Worm (Caenorhabditis elegans): ENCODE data around the gene nhr-242.

The nhr-242 gene

DNA sequence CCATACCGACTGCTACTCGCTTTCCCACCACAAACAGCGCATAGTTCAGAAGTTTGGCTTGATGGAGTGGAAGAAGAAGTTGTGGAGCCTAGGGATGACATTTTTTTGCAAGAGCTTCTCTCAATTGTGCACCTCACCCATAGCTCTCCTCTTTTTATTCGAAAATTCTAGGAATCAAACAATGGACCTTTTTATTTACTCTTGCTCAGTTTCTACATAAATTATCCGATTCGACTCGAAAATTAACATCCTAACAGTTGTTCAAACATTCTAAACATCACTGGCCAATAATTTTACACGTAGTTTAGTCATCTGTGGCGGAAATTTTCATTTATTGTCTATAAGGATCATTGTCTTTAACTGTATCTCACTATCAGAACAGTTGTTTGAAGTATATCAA lies at the start of gene nhr-242:
Gene nhr-242, minus strand, starts transcription at position 101 of the 400 bp plus-strand sequence.
- TF ChIP-seq klf-2 (GFP tag; conservative IDR thresholded peaks at IDR 0.05) (no peak), flt-1 (GFP tag; IDR thresholded peaks at IDR 0.05) (no peak), T22C8.4 (GFP tag; IDR thresholded peaks at IDR 0.05) (no peak), ztf-23 (GFP tag; IDR thresholded peaks at IDR 0.05) (no peak), cog-1 (tag; optimal IDR thresholded peaks at IDR 0.05) (no peak), ztf-29 (GFP tag; IDR thresholded peaks at IDR 0.05) (no peak), med-1 (GFP tag; optimal IDR thresholded peaks at IDR 0.05; ENCODE audit: insufficient read depth) (no peak)

DNA sequence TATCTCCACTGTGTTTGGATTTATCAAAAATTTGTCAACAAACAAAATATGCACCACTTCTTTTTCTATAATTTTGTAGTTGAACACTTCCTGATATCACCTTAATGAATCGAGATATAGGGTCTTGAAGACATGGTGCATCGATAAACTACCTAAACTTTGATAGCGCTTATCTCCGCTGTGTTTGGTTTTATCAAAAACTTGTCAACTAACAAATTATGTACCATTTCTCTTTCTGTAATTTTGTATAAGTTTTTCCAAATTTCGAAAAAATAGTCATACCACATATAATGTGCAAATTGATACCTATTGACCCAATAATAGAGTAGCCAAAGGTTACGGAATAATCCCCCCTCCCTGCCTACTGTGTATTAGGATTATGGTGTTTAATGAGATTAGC lies 48.8 kb upstream of the nhr-242 start:
- TF ChIP-seq ztf-23 (GFP tag; IDR thresholded peaks at IDR 0.05), result no peak
- TF ChIP-seq med-1 (GFP tag; optimal IDR thresholded peaks at IDR 0.05; ENCODE audit: insufficient read depth), result no peak
- no peak for TF ChIP-seq klf-2 (GFP tag; conservative IDR thresholded peaks at IDR 0.05)
- TF ChIP-seq cog-1 (tag; optimal IDR thresholded peaks at IDR 0.05), result no peak
- no peak for TF ChIP-seq ref-1 (GFP tag; conservative IDR thresholded peaks at IDR 0.05)
- no peak for TF ChIP-seq flt-1 (GFP tag; IDR thresholded peaks at IDR 0.05)
- no peak for TF ChIP-seq T22C8.4 (GFP tag; IDR thresholded peaks at IDR 0.05)
- TF ChIP-seq tab-1 (GFP tag; IDR thresholded peaks at IDR 0.05), result no peak
- no peak for TF ChIP-seq ztf-29 (GFP tag; IDR thresholded peaks at IDR 0.05)

DNA sequence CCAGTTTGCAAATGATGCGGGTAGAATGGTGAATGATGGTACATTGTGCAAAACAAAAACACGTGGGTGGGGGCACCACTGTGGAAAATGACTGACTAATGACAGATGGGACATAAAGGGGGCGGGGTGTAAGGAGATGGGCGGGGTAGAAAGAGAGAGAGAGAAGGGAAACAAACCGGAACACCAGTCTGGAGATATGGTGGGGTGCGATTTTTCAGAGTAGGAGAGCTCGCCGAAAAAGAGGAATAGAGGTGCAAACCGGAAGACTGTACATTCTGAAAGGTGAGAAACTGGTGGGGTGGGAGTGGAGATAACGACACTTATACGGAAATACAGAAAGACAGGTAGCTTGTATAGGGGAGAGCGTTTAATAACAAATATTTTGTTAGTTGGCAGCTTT lies 46.8 kb upstream of the nhr-242 start, which contains the start of gene ngn-1:
Gene ngn-1, minus strand, starts transcription at position 101 of the 400 bp plus-strand sequence.
- TF ChIP-seq klf-2 (GFP tag; conservative IDR thresholded peaks at IDR 0.05) (no peak), T22C8.4 (GFP tag; IDR thresholded peaks at IDR 0.05) (no peak), med-1 (GFP tag; optimal IDR thresholded peaks at IDR 0.05; ENCODE audit: insufficient read depth) (no peak), flt-1 (GFP tag; IDR thresholded peaks at IDR 0.05) (no peak), ztf-23 (GFP tag; IDR thresholded peaks at IDR 0.05) (no peak), cog-1 (tag; optimal IDR thresholded peaks at IDR 0.05) (no peak), ztf-29 (GFP tag; IDR thresholded peaks at IDR 0.05) (no peak), ref-1 (GFP tag; conservative IDR thresholded peaks at IDR 0.05) (no peak), tab-1 (GFP tag; IDR thresholded peaks at IDR 0.05) (no peak)

DNA sequence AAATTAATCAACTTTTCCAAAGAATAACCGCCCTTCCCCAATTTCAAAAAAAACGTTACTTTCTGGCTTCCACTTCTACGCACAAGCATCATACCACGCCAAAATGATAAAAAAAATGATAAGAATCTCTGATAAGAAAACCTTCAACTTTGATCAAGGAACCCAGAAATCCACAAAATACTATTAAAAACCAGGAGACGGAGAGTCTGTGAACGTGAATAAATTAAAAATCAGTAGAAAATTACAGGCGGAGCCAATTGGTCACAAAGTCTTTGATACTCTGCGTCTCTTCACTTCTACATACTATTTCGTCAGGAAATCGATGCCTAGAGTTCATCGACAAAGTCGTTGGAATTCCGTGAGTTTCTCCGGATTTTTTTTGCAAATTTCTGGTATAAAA lies 37.2 kb upstream of the nhr-242 start, which contains the start of gene smf-3:
Gene smf-3, plus strand, starts transcription at position 259 of the 400 bp plus-strand sequence.
- TF ChIP-seq flt-1 (GFP tag; IDR thresholded peaks at IDR 0.05) (no peak), tab-1 (GFP tag; IDR thresholded peaks at IDR 0.05) (no peak)

DNA sequence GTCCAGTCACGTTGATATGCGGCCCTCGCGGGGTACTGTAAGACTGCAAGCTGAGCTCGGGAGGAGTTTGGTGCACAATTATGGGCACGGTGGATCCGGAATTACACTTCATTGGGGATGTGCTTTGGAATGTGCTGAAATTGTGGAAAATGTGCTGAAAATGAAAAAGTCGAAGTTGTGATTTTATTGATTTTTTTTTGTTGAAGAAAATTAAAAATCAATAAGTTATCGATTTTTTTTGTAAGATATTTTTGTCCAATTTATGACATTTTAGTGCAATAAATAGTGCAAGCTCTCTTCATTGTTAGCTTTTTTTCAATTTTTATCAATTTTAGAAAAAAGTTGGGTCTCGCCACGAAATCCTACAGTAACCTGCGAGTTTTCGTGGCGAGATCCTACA lies 35.5 kb upstream of the nhr-242 start:
- TF ChIP-seq ref-1 (GFP tag; conservative IDR thresholded peaks at IDR 0.05) (no peak), flt-1 (GFP tag; IDR thresholded peaks at IDR 0.05) (no peak), T22C8.4 (GFP tag; IDR thresholded peaks at IDR 0.05) (peak; percentile 69; the same call in 1 of the 2 replicates)

DNA sequence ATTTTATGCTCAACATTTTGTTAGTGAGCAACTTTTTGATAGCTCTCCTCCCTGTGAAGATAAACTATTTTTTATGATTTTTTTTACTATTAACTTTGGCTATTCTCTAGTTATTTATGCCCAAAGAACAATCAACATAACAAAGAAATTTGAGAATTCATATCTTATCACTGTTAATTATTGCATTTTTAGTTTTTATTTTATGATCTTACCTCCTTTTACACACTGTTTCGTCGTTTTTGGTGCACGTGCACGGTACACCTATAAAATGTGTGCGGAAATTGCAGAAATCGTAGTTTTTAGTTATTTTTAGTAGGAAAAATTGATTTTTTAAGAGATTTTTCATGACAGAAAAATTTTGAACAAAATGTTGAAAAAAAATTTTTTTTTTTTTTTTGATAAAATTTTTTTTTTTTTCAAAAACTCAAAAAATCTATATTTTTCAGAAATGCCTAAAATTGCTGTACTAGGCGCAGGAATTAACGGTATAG lies 32.4 kb upstream of the nhr-242 start, which contains the start of gene daao-1:
Gene daao-1, plus strand, starts transcription at position 441 of the 491 bp plus-strand sequence.
- TF ChIP-seq ztf-29 (GFP tag; IDR thresholded peaks at IDR 0.05), result no peak
- no peak for TF ChIP-seq med-1 (GFP tag; optimal IDR thresholded peaks at IDR 0.05; ENCODE audit: insufficient read depth)
- no peak for TF ChIP-seq ztf-23 (GFP tag; IDR thresholded peaks at IDR 0.05)
- TF ChIP-seq T22C8.4 (GFP tag; IDR thresholded peaks at IDR 0.05), result no peak
- no peak for TF ChIP-seq tab-1 (GFP tag; IDR thresholded peaks at IDR 0.05)
- TF ChIP-seq ref-1 (GFP tag; conservative IDR thresholded peaks at IDR 0.05), result no peak
- no peak for TF ChIP-seq klf-2 (GFP tag; conservative IDR thresholded peaks at IDR 0.05)
- no peak for TF ChIP-seq cog-1 (tag; optimal IDR thresholded peaks at IDR 0.05)
- no peak for TF ChIP-seq flt-1 (GFP tag; IDR thresholded peaks at IDR 0.05)

DNA sequence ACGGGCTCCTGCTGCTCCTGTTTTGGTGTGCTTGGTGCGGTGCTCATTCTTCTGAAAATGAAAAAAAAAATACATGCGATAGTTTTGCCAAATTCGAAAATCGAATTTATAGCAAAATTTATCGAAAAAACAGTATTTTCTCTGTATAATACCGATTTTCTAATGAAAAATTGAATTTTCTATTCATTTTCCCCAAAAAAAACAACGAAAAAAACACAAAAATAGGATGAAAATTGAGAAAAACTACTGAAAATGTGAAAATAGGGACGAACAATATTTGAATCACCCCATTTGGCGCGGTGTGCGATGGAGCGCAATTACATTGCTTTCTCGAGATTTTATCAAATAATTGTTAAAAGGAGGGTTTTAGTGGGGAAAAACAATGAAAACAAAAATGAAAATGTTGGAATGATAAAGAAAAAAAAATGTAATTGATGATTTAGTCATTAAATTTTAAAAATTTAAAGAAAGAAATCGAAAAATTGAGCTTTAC lies 31.7 kb upstream of the nhr-242 start, which contains the start of gene Y69A2AR.28:
Gene Y69A2AR.28, minus strand, starts transcription at position 51 of the 493 bp plus-strand sequence.
- TF ChIP-seq tab-1 (GFP tag; IDR thresholded peaks at IDR 0.05) (no peak), T22C8.4 (GFP tag; IDR thresholded peaks at IDR 0.05) (no peak), flt-1 (GFP tag; IDR thresholded peaks at IDR 0.05) (no peak), ztf-23 (GFP tag; IDR thresholded peaks at IDR 0.05) (no peak), cog-1 (tag; optimal IDR thresholded peaks at IDR 0.05) (no peak), ref-1 (GFP tag; conservative IDR thresholded peaks at IDR 0.05) (no peak), klf-2 (GFP tag; conservative IDR thresholded peaks at IDR 0.05) (no peak), med-1 (GFP tag; optimal IDR thresholded peaks at IDR 0.05; ENCODE audit: insufficient read depth) (no peak), ztf-29 (GFP tag; IDR thresholded peaks at IDR 0.05) (no peak)

DNA sequence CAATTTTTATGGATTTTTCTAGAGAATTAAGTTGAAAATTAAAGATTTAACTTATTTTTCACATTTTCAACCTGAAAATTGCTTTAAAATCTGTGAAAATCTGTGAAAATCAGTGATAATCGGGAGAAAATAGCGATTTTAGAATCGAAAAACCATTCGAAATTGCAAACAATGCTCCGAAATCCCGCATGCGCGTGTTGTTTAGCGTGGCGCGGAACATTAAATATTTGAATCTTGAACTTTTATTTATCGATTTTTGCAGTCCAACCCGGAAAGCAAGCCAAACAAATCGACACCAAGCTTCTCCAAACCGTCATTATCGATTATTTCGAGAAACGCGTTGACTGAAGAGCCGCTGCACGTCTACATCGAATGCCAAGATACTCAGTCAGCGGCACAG lies 29.6 kb upstream of the nhr-242 start:
- TF ChIP-seq med-1 (GFP tag; optimal IDR thresholded peaks at IDR 0.05; ENCODE audit: insufficient read depth) (no peak), T22C8.4 (GFP tag; IDR thresholded peaks at IDR 0.05) (peak; percentile 28; the same call in 1 of the 2 replicates), flt-1 (GFP tag; IDR thresholded peaks at IDR 0.05) (no peak), ztf-23 (GFP tag; IDR thresholded peaks at IDR 0.05) (no peak)

DNA sequence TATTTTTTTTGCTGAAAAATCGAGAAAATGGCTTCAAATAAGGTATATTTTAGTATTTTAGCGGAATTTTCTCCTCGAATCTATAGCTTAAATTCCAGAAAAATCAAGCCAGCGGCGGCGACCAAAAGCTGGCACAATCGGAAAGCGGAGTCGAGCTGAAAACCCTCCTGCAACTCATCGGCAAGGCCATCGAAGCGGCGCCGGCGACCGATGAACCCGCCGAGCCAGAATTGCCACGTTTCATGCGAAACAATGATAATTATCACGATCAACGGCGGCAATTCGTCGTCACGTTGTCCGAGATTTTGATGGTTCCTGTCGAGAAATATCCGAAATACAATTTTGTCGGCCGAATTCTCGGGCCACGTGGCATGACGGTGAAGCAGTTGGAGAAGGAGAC lies 29.0 kb upstream of the nhr-242 start, which contains the start of gene Y69A2AR.32:
Gene Y69A2AR.32, plus strand, starts transcription at position 28 of the 400 bp plus-strand sequence.
- TF ChIP-seq ztf-23 (GFP tag; IDR thresholded peaks at IDR 0.05), result no peak
- no peak for TF ChIP-seq ref-1 (GFP tag; conservative IDR thresholded peaks at IDR 0.05)
- no peak for TF ChIP-seq cog-1 (tag; optimal IDR thresholded peaks at IDR 0.05)
- TF ChIP-seq T22C8.4 (GFP tag; IDR thresholded peaks at IDR 0.05), result no peak
- no peak for TF ChIP-seq flt-1 (GFP tag; IDR thresholded peaks at IDR 0.05)
- TF ChIP-seq med-1 (GFP tag; optimal IDR thresholded peaks at IDR 0.05; ENCODE audit: insufficient read depth), result no peak
- no peak for TF ChIP-seq tab-1 (GFP tag; IDR thresholded peaks at IDR 0.05)
- no peak for TF ChIP-seq ztf-29 (GFP tag; IDR thresholded peaks at IDR 0.05)
- TF ChIP-seq klf-2 (GFP tag; conservative IDR thresholded peaks at IDR 0.05), result no peak

DNA sequence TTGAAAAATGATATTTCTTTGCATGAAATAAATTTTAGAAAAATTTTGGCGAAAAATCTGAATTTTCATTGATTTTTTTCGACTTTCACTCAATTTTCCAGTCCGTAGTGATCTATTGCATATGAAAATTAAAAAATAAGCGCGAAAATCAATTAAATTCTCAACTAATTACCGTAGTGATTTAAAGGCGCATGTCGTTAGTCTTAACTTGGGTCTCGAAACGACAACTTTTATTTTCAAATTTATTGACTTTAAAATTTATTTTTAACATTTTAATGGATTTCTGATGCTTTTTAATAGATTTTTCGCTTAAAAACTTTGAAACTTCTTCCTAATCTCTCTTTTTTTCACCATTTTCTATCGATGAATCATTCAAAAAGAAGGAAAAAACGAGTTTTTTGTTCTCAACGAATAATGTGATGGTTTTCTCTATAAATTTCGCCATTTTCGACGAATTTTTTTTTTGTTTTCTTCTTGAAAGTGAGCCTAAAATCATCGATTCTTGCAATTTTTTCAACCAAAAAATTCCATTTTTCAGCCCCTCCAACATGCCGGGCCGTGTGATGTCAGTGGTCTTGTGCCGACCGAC lies 26.2 kb upstream of the nhr-242 start, which contains the start of gene vamp-7:
Gene vamp-7, plus strand, starts transcription at position 539 of the 589 bp plus-strand sequence.
- TF ChIP-seq ztf-23 (GFP tag; IDR thresholded peaks at IDR 0.05), result no peak
- no peak for TF ChIP-seq med-1 (GFP tag; optimal IDR thresholded peaks at IDR 0.05; ENCODE audit: insufficient read depth)
- TF ChIP-seq flt-1 (GFP tag; IDR thresholded peaks at IDR 0.05), result no peak
- no peak for TF ChIP-seq cog-1 (tag; optimal IDR thresholded peaks at IDR 0.05)
- TF ChIP-seq ztf-29 (GFP tag; IDR thresholded peaks at IDR 0.05), result no peak
- TF ChIP-seq klf-2 (GFP tag; conservative IDR thresholded peaks at IDR 0.05), result no peak
- no peak for TF ChIP-seq ref-1 (GFP tag; conservative IDR thresholded peaks at IDR 0.05)
- no peak for TF ChIP-seq tab-1 (GFP tag; IDR thresholded peaks at IDR 0.05)
- no peak for TF ChIP-seq T22C8.4 (GFP tag; IDR thresholded peaks at IDR 0.05)
